Worm (Caenorhabditis elegans): ENCODE data around the gene Y94H6A.10.

Gene Y94H6A.10

ce11 chrIV:2688716-2689307, 21.7 kb downstream of the Y94H6A.10 start, which contains the start of gene egrh-3:
Gene egrh-3, minus strand, starts transcription at chrIV:2688766.
- TF ChIP-seq nhr-25 (tag; optimal IDR thresholded peaks at IDR 0.05) = no peak
- no peak for TF ChIP-seq elt-2 (tag; optimal IDR thresholded peaks at IDR 0.05)
- TF ChIP-seq egl-5 (tag; optimal IDR thresholded peaks at IDR 0.05) = no peak
- no peak for TF ChIP-seq fkh-2 (tag; optimal IDR thresholded peaks at IDR 0.05)
- TF ChIP-seq lin-39 (tag; optimal IDR thresholded peaks at IDR 0.05) = no peak
- no peak for TF ChIP-seq nfya-1 (tag; optimal IDR thresholded peaks at IDR 0.05; ENCODE audit: insufficient read depth)
- TF ChIP-seq jun-1 (tag; optimal IDR thresholded peaks at IDR 0.05) = no peak
- TF ChIP-seq mml-1 (tag; optimal IDR thresholded peaks at IDR 0.05) = no peak
- no peak for TF ChIP-seq snpc-4 (tag; optimal IDR thresholded peaks at IDR 0.05)
- no peak for TF ChIP-seq mdl-1 (tag; optimal IDR thresholded peaks at IDR 0.05)
- no peak for TF ChIP-seq egl-27 (tag; optimal IDR thresholded peaks at IDR 0.05)
- TF ChIP-seq pqm-1 (tag; optimal IDR thresholded peaks at IDR 0.05) = no peak
- no peak for TF ChIP-seq fos-1 (tag; optimal IDR thresholded peaks at IDR 0.05)
- TF ChIP-seq nhr-23 (tag; optimal IDR thresholded peaks at IDR 0.05) = no peak
- no peak for TF ChIP-seq lsy-12 (tag; optimal IDR thresholded peaks at IDR 0.05)
- TF ChIP-seq nhr-76 (tag; optimal IDR thresholded peaks at IDR 0.05) = no peak
- no peak for TF ChIP-seq unc-39 (tag; optimal IDR thresholded peaks at IDR 0.05)
- no peak for TF ChIP-seq skn-1 (tag; optimal IDR thresholded peaks at IDR 0.05)
- no peak for TF ChIP-seq fkh-10 (GFP tag; optimal IDR thresholded peaks at IDR 0.05)

ce11 chrIV:2680281-2680680, 30.2 kb downstream of the Y94H6A.10 start:
- TF ChIP-seq lin-39 (tag; optimal IDR thresholded peaks at IDR 0.05) (no peak), nhr-12 (tag; optimal IDR thresholded peaks at IDR 0.05) (no peak), ceh-28 (tag; optimal IDR thresholded peaks at IDR 0.05) (peak; percentile 86)

ce11 chrIV:2678152-2678551, 32.3 kb downstream of the Y94H6A.10 start:
- no peak for TF ChIP-seq ceh-28 (tag; optimal IDR thresholded peaks at IDR 0.05)
- no peak for TF ChIP-seq ceh-16 (tag; optimal IDR thresholded peaks at IDR 0.05)
- TF ChIP-seq egl-5 (tag; optimal IDR thresholded peaks at IDR 0.05) = no peak
- TF ChIP-seq mml-1 (tag; optimal IDR thresholded peaks at IDR 0.05) = no peak
- no peak for TF ChIP-seq nhr-23 (tag; optimal IDR thresholded peaks at IDR 0.05)
- no peak for TF ChIP-seq daf-12 (tag; optimal IDR thresholded peaks at IDR 0.05)
- TF ChIP-seq nhr-67 (tag; optimal IDR thresholded peaks at IDR 0.05) = no peak
- TF ChIP-seq fkh-10 (GFP tag; optimal IDR thresholded peaks at IDR 0.05) = no peak
- no peak for TF ChIP-seq ama-1 (optimal IDR thresholded peaks at IDR 0.05)
- TF ChIP-seq fos-1 (tag; optimal IDR thresholded peaks at IDR 0.05) = no peak

- TF ChIP-seq ztf-11 (tag; optimal IDR thresholded peaks at IDR 0.05) = no peak
- TF ChIP-seq jun-1 (tag; optimal IDR thresholded peaks at IDR 0.05) = no peak
- no peak for TF ChIP-seq nhr-25 (tag; optimal IDR thresholded peaks at IDR 0.05)
- no peak for TF ChIP-seq pha-4 (tag; optimal IDR thresholded peaks at IDR 0.05)
- TF ChIP-seq nhr-67 (tag; optimal IDR thresholded peaks at IDR 0.05) = no peak
- TF ChIP-seq aly-2 (tag; optimal IDR thresholded peaks at IDR 0.05) = no peak
- no peak for TF ChIP-seq skn-1 (tag; optimal IDR thresholded peaks at IDR 0.05)
- no peak for TF ChIP-seq nhr-77 (tag; optimal IDR thresholded peaks at IDR 0.05)
- no peak for TF ChIP-seq elt-2 (tag; optimal IDR thresholded peaks at IDR 0.05)
- no peak for TF ChIP-seq ceh-28 (tag; optimal IDR thresholded peaks at IDR 0.05)
- no peak for TF ChIP-seq lsy-12 (tag; optimal IDR thresholded peaks at IDR 0.05)
Observed at ce11 chrIV:2677687-2678086, 32.8 kb downstream of the Y94H6A.10 start.

- TF ChIP-seq lin-15B (tag; optimal IDR thresholded peaks at IDR 0.05) = peak; percentile 97
- TF ChIP-seq elt-2 (tag; optimal IDR thresholded peaks at IDR 0.05) = peak; percentile 17
- TF ChIP-seq hmg-11 (tag; optimal IDR thresholded peaks at IDR 0.05) = peak; percentile 48
- TF ChIP-seq lsy-12 (tag; optimal IDR thresholded peaks at IDR 0.05) = peak; percentile 52
- TF ChIP-seq ama-1 (optimal IDR thresholded peaks at IDR 0.05) = peak; percentile 37
- peak; percentile 89 for TF ChIP-seq nhr-23 (tag; optimal IDR thresholded peaks at IDR 0.05)
- peak; percentile 87 for TF ChIP-seq fkh-10 (GFP tag; optimal IDR thresholded peaks at IDR 0.05)
- TF ChIP-seq tbx-2 (tag; optimal IDR thresholded peaks at IDR 0.05) = peak; percentile 72
- TF ChIP-seq nhr-43 (tag; optimal IDR thresholded peaks at IDR 0.05; ENCODE audit: poor library complexity, severe bottlenecking) = peak; percentile 85
- peak; percentile 92 for TF ChIP-seq nfya-1 (tag; optimal IDR thresholded peaks at IDR 0.05; ENCODE audit: insufficient read depth)
- TF ChIP-seq ztf-11 (tag; optimal IDR thresholded peaks at IDR 0.05) = no peak
- TF ChIP-seq mml-1 (tag; optimal IDR thresholded peaks at IDR 0.05) = no peak
- TF ChIP-seq skn-1 (tag; optimal IDR thresholded peaks at IDR 0.05) = peak; percentile 84
- TF ChIP-seq nhr-76 (tag; optimal IDR thresholded peaks at IDR 0.05) = no peak
- TF ChIP-seq ceh-82 (tag; optimal IDR thresholded peaks at IDR 0.05) = peak; percentile 68
- TF ChIP-seq pha-4 (tag; optimal IDR thresholded peaks at IDR 0.05) = peak; percentile 90
- no peak for TF ChIP-seq elt-3 (tag; optimal IDR thresholded peaks at IDR 0.05)
- peak; percentile 61 for TF ChIP-seq snpc-4 (tag; optimal IDR thresholded peaks at IDR 0.05)
- peak in 1 of 2 experiments; percentile 24 for TF ChIP-seq eor-1 (tag; optimal IDR thresholded peaks at IDR 0.05)
- no peak for TF ChIP-seq aly-2 (tag; optimal IDR thresholded peaks at IDR 0.05)
- TF ChIP-seq pqm-1 (tag; optimal IDR thresholded peaks at IDR 0.05) = peak; percentile 20
- TF ChIP-seq R02D3.7 (tag; optimal IDR thresholded peaks at IDR 0.05) = peak; percentile 73
- peak; percentile 47 for TF ChIP-seq nhr-11 (tag; optimal IDR thresholded peaks at IDR 0.05)
- TF ChIP-seq nhr-67 (tag; optimal IDR thresholded peaks at IDR 0.05) = no peak
- peak; percentile 61 for TF ChIP-seq ceh-28 (tag; optimal IDR thresholded peaks at IDR 0.05)
- peak; percentile 76 for TF ChIP-seq nhr-25 (tag; optimal IDR thresholded peaks at IDR 0.05)
- peak; percentile 68 for TF ChIP-seq lin-39 (tag; optimal IDR thresholded peaks at IDR 0.05)
- peak; percentile 66 for TF ChIP-seq jun-1 (tag; optimal IDR thresholded peaks at IDR 0.05)
Observed at ce11 chrIV:2676281-2676680, 34.2 kb downstream of the Y94H6A.10 start, which contains the start of gene Y94H6A.3. Gene Y94H6A.3, plus strand, starts transcription at chrIV:2676512.

All from whole organism, L3 larva.